Worm (Caenorhabditis elegans): ENCODE data around the gene col-33.

The col-33 gene

ce11 chrIV:4290472-4290871 is 27.4 kb downstream of the col-33 start, which contains the start of gene dct-7:
Gene dct-7, minus strand, starts transcription at chrIV:4290572.
- no peak for TF ChIP-seq med-1 (GFP tag; optimal IDR thresholded peaks at IDR 0.05; ENCODE audit: insufficient read depth)
- TF ChIP-seq ref-1 (GFP tag; conservative IDR thresholded peaks at IDR 0.05): no peak
- no peak for TF ChIP-seq T22C8.4 (GFP tag; IDR thresholded peaks at IDR 0.05)
- TF ChIP-seq klf-2 (GFP tag; conservative IDR thresholded peaks at IDR 0.05): no peak
- TF ChIP-seq cog-1 (tag; optimal IDR thresholded peaks at IDR 0.05): no peak
- no peak for TF ChIP-seq tab-1 (GFP tag; IDR thresholded peaks at IDR 0.05)
- no peak for TF ChIP-seq ztf-23 (GFP tag; IDR thresholded peaks at IDR 0.05)
- no peak for TF ChIP-seq flt-1 (GFP tag; IDR thresholded peaks at IDR 0.05)
- TF ChIP-seq ztf-29 (GFP tag; IDR thresholded peaks at IDR 0.05): no peak

ce11 chrIV:4291174-4291573 is 28.1 kb downstream of the col-33 start, which contains the start of gene F15E6.4:
Gene F15E6.4, plus strand, starts transcription at chrIV:4291474.
- no peak for TF ChIP-seq ref-1 (GFP tag; conservative IDR thresholded peaks at IDR 0.05)
- no peak for TF ChIP-seq tab-1 (GFP tag; IDR thresholded peaks at IDR 0.05)
- no peak for TF ChIP-seq T22C8.4 (GFP tag; IDR thresholded peaks at IDR 0.05)
- TF ChIP-seq med-1 (GFP tag; optimal IDR thresholded peaks at IDR 0.05; ENCODE audit: insufficient read depth): no peak
- TF ChIP-seq ztf-29 (GFP tag; IDR thresholded peaks at IDR 0.05): no peak
- no peak for TF ChIP-seq ztf-23 (GFP tag; IDR thresholded peaks at IDR 0.05)
- TF ChIP-seq flt-1 (GFP tag; IDR thresholded peaks at IDR 0.05): no peak
- TF ChIP-seq klf-2 (GFP tag; conservative IDR thresholded peaks at IDR 0.05): no peak
- no peak for TF ChIP-seq cog-1 (tag; optimal IDR thresholded peaks at IDR 0.05)

- TF ChIP-seq flt-1 (GFP tag; IDR thresholded peaks at IDR 0.05): no peak
- no peak for TF ChIP-seq ref-1 (GFP tag; conservative IDR thresholded peaks at IDR 0.05)
- no peak for TF ChIP-seq ztf-23 (GFP tag; IDR thresholded peaks at IDR 0.05)
- no peak for TF ChIP-seq tab-1 (GFP tag; IDR thresholded peaks at IDR 0.05)
- no peak for TF ChIP-seq klf-2 (GFP tag; conservative IDR thresholded peaks at IDR 0.05)
- TF ChIP-seq T22C8.4 (GFP tag; IDR thresholded peaks at IDR 0.05): no peak
- no peak for TF ChIP-seq cog-1 (tag; optimal IDR thresholded peaks at IDR 0.05)
- no peak for TF ChIP-seq ztf-29 (GFP tag; IDR thresholded peaks at IDR 0.05)
- TF ChIP-seq med-1 (GFP tag; optimal IDR thresholded peaks at IDR 0.05; ENCODE audit: insufficient read depth): no peak
These were observed 29.5 kb downstream of the col-33 start, which contains the start of gene F15E6.10 for ce11 chrIV:4292569-4292968. Gene F15E6.10, plus strand, starts transcription at chrIV:4292869.

- TF ChIP-seq ztf-29 (GFP tag; IDR thresholded peaks at IDR 0.05) (no peak), med-1 (GFP tag; optimal IDR thresholded peaks at IDR 0.05; ENCODE audit: insufficient read depth) (no peak), flt-1 (GFP tag; IDR thresholded peaks at IDR 0.05) (no peak), ref-1 (GFP tag; conservative IDR thresholded peaks at IDR 0.05) (no peak), tab-1 (GFP tag; IDR thresholded peaks at IDR 0.05) (no peak), ztf-23 (GFP tag; IDR thresholded peaks at IDR 0.05) (no peak), T22C8.4 (GFP tag; IDR thresholded peaks at IDR 0.05) (no peak), cog-1 (tag; optimal IDR thresholded peaks at IDR 0.05) (no peak), klf-2 (GFP tag; conservative IDR thresholded peaks at IDR 0.05) (no peak)
These were observed 31.5 kb downstream of the col-33 start, which contains the start of gene F15E6.3 for ce11 chrIV:4294552-4294951. Gene F15E6.3, plus strand, starts transcription at chrIV:4294895.

- TF ChIP-seq ref-1 (GFP tag; conservative IDR thresholded peaks at IDR 0.05) (no peak), flt-1 (GFP tag; IDR thresholded peaks at IDR 0.05) (no peak), ztf-29 (GFP tag; IDR thresholded peaks at IDR 0.05) (no peak), klf-2 (GFP tag; conservative IDR thresholded peaks at IDR 0.05) (no peak), ztf-23 (GFP tag; IDR thresholded peaks at IDR 0.05) (no peak), med-1 (GFP tag; optimal IDR thresholded peaks at IDR 0.05; ENCODE audit: insufficient read depth) (no peak), T22C8.4 (GFP tag; IDR thresholded peaks at IDR 0.05) (no peak), cog-1 (tag; optimal IDR thresholded peaks at IDR 0.05) (no peak), tab-1 (GFP tag; IDR thresholded peaks at IDR 0.05) (no peak)
These were observed 35.9 kb downstream of the col-33 start, which contains the start of gene F15E6.9 for ce11 chrIV:4298983-4299382. Gene F15E6.9, minus strand, starts transcription at chrIV:4299083.

ce11 chrIV:4299994-4300393 is 36.9 kb downstream of the col-33 start:
- no peak for TF ChIP-seq flt-1 (GFP tag; IDR thresholded peaks at IDR 0.05)
- no peak for TF ChIP-seq cog-1 (tag; optimal IDR thresholded peaks at IDR 0.05)
- no peak for TF ChIP-seq ref-1 (GFP tag; conservative IDR thresholded peaks at IDR 0.05)
- TF ChIP-seq tab-1 (GFP tag; IDR thresholded peaks at IDR 0.05): no peak
- TF ChIP-seq ztf-29 (GFP tag; IDR thresholded peaks at IDR 0.05): no peak
- TF ChIP-seq klf-2 (GFP tag; conservative IDR thresholded peaks at IDR 0.05): no peak
- no peak for TF ChIP-seq T22C8.4 (GFP tag; IDR thresholded peaks at IDR 0.05)
- TF ChIP-seq med-1 (GFP tag; optimal IDR thresholded peaks at IDR 0.05; ENCODE audit: insufficient read depth): no peak
- no peak for TF ChIP-seq ztf-23 (GFP tag; IDR thresholded peaks at IDR 0.05)

- TF ChIP-seq tab-1 (GFP tag; IDR thresholded peaks at IDR 0.05) (peak; percentile 41; the same call in 1 of the 2 replicates), flt-1 (GFP tag; IDR thresholded peaks at IDR 0.05) (no peak)
These were observed 38.1 kb downstream of the col-33 start, which contains the start of gene lgc-22 for ce11 chrIV:4301202-4301601. Gene lgc-22, plus strand, starts transcription at chrIV:4301306.

- TF ChIP-seq tab-1 (GFP tag; IDR thresholded peaks at IDR 0.05) (no peak), ztf-23 (GFP tag; IDR thresholded peaks at IDR 0.05) (no peak), med-1 (GFP tag; optimal IDR thresholded peaks at IDR 0.05; ENCODE audit: insufficient read depth) (no peak), ref-1 (GFP tag; conservative IDR thresholded peaks at IDR 0.05) (no peak), flt-1 (GFP tag; IDR thresholded peaks at IDR 0.05) (no peak), klf-2 (GFP tag; conservative IDR thresholded peaks at IDR 0.05) (no peak), ztf-29 (GFP tag; IDR thresholded peaks at IDR 0.05) (no peak), T22C8.4 (GFP tag; IDR thresholded peaks at IDR 0.05) (no peak), cog-1 (tag; optimal IDR thresholded peaks at IDR 0.05) (no peak)
These were observed 43.2 kb downstream of the col-33 start for ce11 chrIV:4306317-4306716.

ce11 chrIV:4307227-4307946 is 44.3 kb downstream of the col-33 start, which contains the start of gene set-9:
Gene set-9, plus strand, starts transcription at chrIV:4307896.
- no peak for TF ChIP-seq ztf-29 (GFP tag; IDR thresholded peaks at IDR 0.05)
- no peak for TF ChIP-seq med-1 (GFP tag; optimal IDR thresholded peaks at IDR 0.05; ENCODE audit: insufficient read depth)
- TF ChIP-seq cog-1 (tag; optimal IDR thresholded peaks at IDR 0.05): no peak
- TF ChIP-seq ref-1 (GFP tag; conservative IDR thresholded peaks at IDR 0.05): no peak
- no peak for TF ChIP-seq klf-2 (GFP tag; conservative IDR thresholded peaks at IDR 0.05)

All from whole organism, midembryonic.